Worm (Caenorhabditis elegans): ENCODE data around the gene str-60.

- TF ChIP-seq him-1 (tag; optimal IDR thresholded peaks at IDR 0.05) (no peak), W03F9.2 (tag; optimal IDR thresholded peaks at IDR 0.05) (no peak)
These were observed 26.5 kb downstream of the str-60 start, which contains the start of gene nhr-108 for ce11 chrV:15924307-15924706.
